Fruit fly (Drosophila melanogaster) whole organism, adult: Measurements from ENCODE around the gene RpL27.

Experiments
- CG11617 ChIP-seq: fragments of 200-800 bp; sonication (Bioruptor generic); optimal IDR thresholded peaks from 2 replicates; lab custom pipeline; 2017; ENCODE audit warnings: mild to moderate bottlenecking, missing biosample characterization, missing genetic modification reagents, missing genetic modification characterization
- CG12768 ChIP-seq: fragments of 200-800 bp; sonication (Bioruptor generic); optimal IDR thresholded peaks from 2 replicates; lab custom pipeline; 2017; ENCODE audit warnings: missing biosample characterization, missing genetic modification characterization, mild to moderate bottlenecking, moderate library complexity, missing genetic modification reagents
- CG14711 ChIP-seq: fragments of 200-800 bp; sonication (Bioruptor generic); optimal IDR thresholded peaks from 2 replicates; lab custom pipeline; 2018; ENCODE audit warnings: missing biosample characterization, mild to moderate bottlenecking, missing genetic modification characterization, moderate library complexity
- CG1620 ChIP-seq: fragments of 200-800 bp; sonication (Bioruptor generic); optimal IDR thresholded peaks from 2 replicates; lab custom pipeline; 2016; ENCODE audit warnings: missing biosample characterization, missing genetic modification characterization
- CG33017 ChIP-seq: fragments of 200-800 bp; sonication (Bioruptor generic); optimal IDR thresholded peaks from 2 replicates; lab custom pipeline; 2018; ENCODE audit warnings: missing biosample characterization, mild to moderate bottlenecking, missing genetic modification characterization, moderate library complexity
- CG5204 ChIP-seq: fragments of 200-800 bp; sonication (Bioruptor generic); optimal IDR thresholded peaks from 2 replicates; lab custom pipeline; 2016; ENCODE audit warnings: missing biosample characterization, missing genetic modification characterization
- CG7045 ChIP-seq: fragments of 200-800 bp; sonication (Bioruptor generic); optimal IDR thresholded peaks from 2 replicates; lab custom pipeline; 2017; ENCODE audit warnings: missing biosample characterization, mild to moderate bottlenecking, missing genetic modification characterization
- CG7101 ChIP-seq: fragments of 200-800 bp; sonication (Bioruptor generic); optimal IDR thresholded peaks from 2 replicates; lab custom pipeline; 2018; ENCODE audit warnings: missing biosample characterization, mild to moderate bottlenecking, missing genetic modification characterization, moderate library complexity
- Clk ChIP-seq: fragments of 200-800 bp; sonication (Bioruptor generic); optimal IDR thresholded peaks from 2 replicates; lab custom pipeline; 2017; ENCODE audit warnings: missing biosample characterization, missing genetic modification characterization
- Crg-1 ChIP-seq: fragments of 200-800 bp; sonication (Bioruptor generic); optimal IDR thresholded peaks from 2 replicates; lab custom pipeline; 2016; ENCODE audit warnings: missing biosample characterization, missing genetic modification characterization
- Hr96 ChIP-seq: fragments of 200-800 bp; sonication (Bioruptor generic); optimal IDR thresholded peaks from 2 replicates; lab custom pipeline; 2016; ENCODE audit warnings: missing biosample characterization, missing genetic modification characterization
- Mnt ChIP-seq: fragments of 200-800 bp; sonication (Bioruptor generic); optimal IDR thresholded peaks from 2 replicates; lab custom pipeline; 2016; ENCODE audit warnings: missing biosample characterization, mild to moderate bottlenecking, missing genetic modification characterization
- bab1 ChIP-seq: fragments of 200-800 bp; sonication (Bioruptor generic); optimal IDR thresholded peaks from 3 replicates; lab custom pipeline; 2019; ENCODE audit warnings: missing biosample characterization, mild to moderate bottlenecking, missing genetic modification characterization, moderate library complexity
- cic ChIP-seq: fragments of 200-800 bp; sonication (Bioruptor generic); optimal IDR thresholded peaks from 2 replicates; lab custom pipeline; 2017; ENCODE audit warnings: missing biosample characterization, mild to moderate bottlenecking, missing genetic modification characterization, moderate library complexity
- cnc ChIP-seq, 2 experiments: fragments of >200 bp; optimal IDR thresholded peaks; 2 replicates each; lab custom pipeline; 2017
- kay ChIP-seq: fragments of 200-800 bp; sonication (Bioruptor generic); peaks from one replicate; lab custom pipeline; 2016; ENCODE audit warnings: missing biosample characterization, missing genetic modification characterization, borderline replicate concordance
- ovo ChIP-seq: fragments of 200-800 bp; sonication (Bioruptor generic); optimal IDR thresholded peaks from 2 replicates; lab custom pipeline; 2016; ENCODE audit warnings: missing biosample characterization, missing genetic modification characterization
- pad ChIP-seq: fragments of 200-800 bp; sonication (Bioruptor generic); optimal IDR thresholded peaks from 3 replicates; lab custom pipeline; 2017; ENCODE audit warnings: missing biosample characterization, missing genetic modification characterization, mild to moderate bottlenecking, moderate library complexity, missing genetic modification reagents
- tj ChIP-seq: fragments of 200-800 bp; sonication (Bioruptor generic); optimal IDR thresholded peaks from 3 replicates; lab custom pipeline; 2017; ENCODE audit warnings: missing biosample characterization, mild to moderate bottlenecking, missing genetic modification characterization, moderate library complexity
- toe ChIP-seq: fragments of 200-800 bp; sonication (Bioruptor generic); optimal IDR thresholded peaks from 2 replicates; lab custom pipeline; 2016; ENCODE audit warnings: missing biosample characterization, missing genetic modification characterization

RpL27 gene

DNA sequence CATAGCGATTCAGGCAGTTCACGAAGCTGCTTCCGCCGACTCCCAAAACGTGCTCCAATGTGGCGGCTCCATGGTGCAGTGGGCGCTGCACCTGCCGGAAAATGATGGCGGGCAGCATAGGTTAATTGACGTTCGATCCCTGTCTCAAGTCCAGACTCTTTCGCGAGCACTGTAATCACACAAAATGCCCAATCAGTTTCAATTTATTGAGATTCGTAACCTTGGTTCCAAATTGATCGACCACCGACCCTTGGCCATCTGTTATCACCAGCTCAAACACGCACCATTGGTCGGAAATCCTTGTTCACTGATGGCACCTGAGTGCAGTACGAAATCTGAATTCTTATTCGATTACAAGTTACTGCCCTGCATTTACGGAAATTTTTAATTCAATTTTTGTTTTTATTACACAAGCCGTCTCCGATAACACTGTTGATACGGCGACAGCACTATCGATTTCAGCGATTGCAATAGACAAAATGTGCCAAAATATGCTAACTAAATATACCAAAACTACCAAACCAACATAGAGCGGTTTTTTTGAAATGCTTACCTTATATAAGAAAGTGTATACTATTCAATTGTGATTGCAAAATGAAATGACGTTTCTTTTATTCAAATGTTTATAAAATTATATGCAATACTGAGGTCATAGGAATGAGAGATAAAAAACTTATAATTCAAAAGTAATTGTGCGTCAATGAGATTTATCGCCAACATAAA lies 2.0 kb upstream of the RpL27 start, which contains the start of gene CLS:
Gene CLS, minus strand, starts transcription at position 673 of the 723 bp plus-strand sequence.
- peak; percentile 13 for TF ChIP-seq CG14711 (tag; lab: Kevin White, UChicago)
- TF ChIP-seq Hr96 (GFP tag; lab: Kevin White, UChicago): no peak

DNA sequence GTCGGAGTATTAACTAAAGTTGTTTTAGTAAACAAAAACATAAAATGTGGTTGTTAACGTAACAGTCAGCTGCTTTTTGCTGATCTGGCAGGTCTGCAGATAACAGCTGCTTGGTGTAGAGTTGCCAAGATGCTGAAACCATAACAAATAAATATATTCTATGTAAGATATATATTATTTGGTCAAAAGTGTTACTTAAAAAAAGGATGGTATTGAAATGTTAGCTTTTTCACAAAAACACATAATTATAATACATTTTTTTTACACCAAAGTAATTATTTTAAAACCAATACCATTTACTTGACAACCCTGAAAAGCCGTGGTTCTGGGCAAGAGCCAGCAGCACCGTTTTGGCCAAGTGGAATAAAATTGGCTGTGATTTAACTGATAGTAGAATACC lies 4.3 kb downstream of the RpL27 start, which contains the start of the genes CG4743 and Idh3g:
Gene CG4743, minus strand, starts transcription at position 23 of the 400 bp plus-strand sequence.
Gene Idh3g, plus strand, starts transcription at position 318 of the 400 bp plus-strand sequence.
- TF ChIP-seq cnc (optimal IDR thresholded peaks at IDR 0.05; lab: Kevin White, UChicago) (no peak), Crg-1 (GFP tag; lab: Kevin White, UChicago) (peak; percentile 92), CG7045 (GFP tag; lab: Kevin White, UChicago) (peak; percentile 96), CG5204 (GFP tag; lab: Kevin White, UChicago) (no peak), Hr96 (GFP tag; lab: Kevin White, UChicago) (peak; percentile 78), CG12768 (peak; percentile 95), cic (GFP tag; lab: Kevin White, UChicago) (peak; percentile 78), pad (GFP tag; lab: Kevin White, UChicago) (peak; percentile 86), CG33017 (tag; lab: Kevin White, UChicago) (peak; percentile 98), tj (GFP tag; lab: Kevin White, UChicago) (peak; percentile 96), ovo (GFP tag; lab: Kevin White, UChicago) (peak; percentile 92), CG11617 (GFP tag; lab: Kevin White, UChicago) (peak; percentile 97), CG7101 (tag; lab: Kevin White, UChicago) (peak; percentile 98), CG14711 (tag; lab: Kevin White, UChicago) (peak; percentile 99), bab1 (peak; percentile 98), toe (peak; percentile 90), Mnt (GFP tag; lab: Kevin White, UChicago) (peak; percentile 90), kay (GFP tag; lab: Kevin White, UChicago) (no peak), CG1620 (GFP tag; lab: Kevin White, UChicago) (peak; percentile 87), Clk (GFP tag; lab: Kevin White, UChicago) (peak; percentile 83)

DNA sequence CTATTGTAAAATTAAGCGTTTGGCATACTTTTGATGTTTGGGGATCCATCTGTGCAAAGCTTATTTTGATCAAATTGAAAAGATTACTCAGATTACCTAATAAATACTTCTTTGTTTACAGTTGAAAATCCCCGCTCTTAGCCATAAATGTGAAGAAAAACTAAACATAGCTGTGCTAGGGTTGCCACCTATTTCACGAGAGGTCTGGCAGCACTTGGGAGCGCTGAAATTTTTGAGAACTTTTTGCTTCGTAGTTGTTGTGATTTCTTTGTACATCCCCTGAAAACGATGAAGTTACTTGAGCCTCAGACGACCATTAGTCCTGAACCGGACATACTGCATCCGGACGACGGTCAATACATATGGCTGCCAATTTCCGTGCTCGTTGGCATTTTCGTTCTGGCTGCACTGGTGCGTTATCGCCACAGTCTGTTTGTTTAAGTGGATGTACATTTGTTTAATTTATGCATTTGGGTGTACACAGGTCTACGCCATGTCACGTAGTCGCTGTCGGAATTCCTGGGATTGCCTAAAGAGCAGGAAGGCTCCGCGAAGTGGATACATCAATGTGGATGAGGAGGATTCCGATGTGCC lies 6.3 kb downstream of the RpL27 start, which contains the start of the genes CG4730 and CG5039:
Gene CG4730, minus strand, starts transcription at position 194 of the 594 bp plus-strand sequence.
Gene CG5039, plus strand, starts transcription at position 195 of the 594 bp plus-strand sequence.
- TF ChIP-seq kay (GFP tag; lab: Kevin White, UChicago) (no peak), Clk (GFP tag; lab: Kevin White, UChicago) (no peak), Hr96 (GFP tag; lab: Kevin White, UChicago) (no peak), CG7045 (GFP tag; lab: Kevin White, UChicago) (no peak), cic (GFP tag; lab: Kevin White, UChicago) (no peak), Mnt (GFP tag; lab: Kevin White, UChicago) (no peak), CG33017 (tag; lab: Kevin White, UChicago) (no peak), tj (GFP tag; lab: Kevin White, UChicago) (peak; percentile 2), CG5204 (GFP tag; lab: Kevin White, UChicago) (no peak), CG7101 (tag; lab: Kevin White, UChicago) (peak; percentile 28), CG11617 (GFP tag; lab: Kevin White, UChicago) (peak; percentile 39), CG14711 (tag; lab: Kevin White, UChicago) (peak; percentile 62), toe (no peak), Crg-1 (GFP tag; lab: Kevin White, UChicago) (peak; percentile 49), CG1620 (GFP tag; lab: Kevin White, UChicago) (no peak), bab1 (peak; percentile 36)

DNA sequence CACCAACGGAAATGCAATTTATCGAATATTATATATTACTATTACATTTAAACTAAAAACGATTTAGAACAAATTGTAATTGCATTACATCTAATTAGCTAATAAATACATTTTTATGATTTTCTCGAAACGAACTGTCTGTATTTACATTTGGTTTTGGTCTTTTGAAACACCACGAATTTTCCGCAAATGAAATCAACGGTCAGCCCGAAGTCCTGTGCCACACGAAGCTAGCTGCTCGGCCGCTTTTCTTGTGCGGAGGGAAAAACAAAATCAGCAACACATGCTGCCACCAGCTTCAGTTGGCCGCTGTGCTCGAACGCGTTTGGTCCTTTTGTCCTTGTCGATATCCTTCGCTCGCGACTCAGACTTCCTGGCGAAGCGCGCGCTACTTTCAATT lies 19.3 kb downstream of the RpL27 start, which contains the start of gene Lgr3:
Gene Lgr3, plus strand, starts transcription at position 301 of the 400 bp plus-strand sequence.
- TF ChIP-seq CG12768 (no peak), cic (GFP tag; lab: Kevin White, UChicago) (no peak), Clk (GFP tag; lab: Kevin White, UChicago) (no peak), CG7045 (GFP tag; lab: Kevin White, UChicago) (no peak), CG7101 (tag; lab: Kevin White, UChicago) (no peak), cnc (optimal IDR thresholded peaks at IDR 0.05; lab: Kevin White, UChicago) (no peak), kay (GFP tag; lab: Kevin White, UChicago) (no peak), CG5204 (GFP tag; lab: Kevin White, UChicago) (no peak), CG14711 (tag; lab: Kevin White, UChicago) (no peak), Crg-1 (GFP tag; lab: Kevin White, UChicago) (no peak), CG1620 (GFP tag; lab: Kevin White, UChicago) (no peak), toe (no peak)

DNA sequence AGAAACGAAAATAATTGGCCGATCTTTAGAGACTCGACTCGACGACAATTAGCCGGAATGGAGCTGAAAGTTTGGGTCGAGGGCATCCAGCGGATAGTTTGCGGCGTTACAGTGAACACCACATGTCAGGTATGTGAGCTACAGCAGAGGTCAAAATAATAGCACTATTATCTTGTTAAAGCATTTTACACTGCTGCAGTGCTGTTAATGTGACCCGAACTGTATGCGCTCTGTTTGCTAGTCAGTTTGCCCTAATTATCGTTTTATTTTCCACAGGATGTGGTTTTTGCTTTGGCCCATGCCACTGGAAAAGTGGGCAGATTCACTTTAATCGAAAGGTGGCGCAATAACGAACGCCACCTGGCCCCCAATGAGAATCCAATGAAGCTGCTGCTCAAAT lies 22.5 kb downstream of the RpL27 start:
- TF ChIP-seq Mnt (GFP tag; lab: Kevin White, UChicago) (no peak), CG7045 (GFP tag; lab: Kevin White, UChicago) (no peak), CG14711 (tag; lab: Kevin White, UChicago) (no peak), CG5204 (GFP tag; lab: Kevin White, UChicago) (no peak), kay (GFP tag; lab: Kevin White, UChicago) (no peak)
